Fruit fly (Drosophila melanogaster): Measurements from ENCODE around the gene CG4440.

CG4440 gene

dm6 chr2L:16284306-16285299, 45.1 kb upstream of the CG4440 start (continued):
- TF ChIP-seq CG4854 (GFP tag; optimal IDR thresholded peaks at IDR 0.05) = peak; percentile 36
- TF ChIP-seq CG8089 (GFP tag; optimal IDR thresholded peaks at IDR 0.05) = peak; percentile 13
- TF ChIP-seq CG7839 (tag; optimal IDR thresholded peaks at IDR 0.05) = peak; percentile 59
- no peak for TF ChIP-seq CG6254 (GFP tag; optimal IDR thresholded peaks at IDR 0.05)
- 0 out of 3 replicates have a peak, but pooled peaks have one; percentile 16 for TF ChIP-seq CG7357 (GFP tag; IDR thresholded peaks at IDR 0.05)
- no peak for TF ChIP-seq Ptx1 (GFP tag; IDR thresholded peaks at IDR 0.05)
- TF ChIP-seq CG3995 (GFP tag; optimal IDR thresholded peaks at IDR 0.05) = peak; percentile 5
- peak; percentile 36 for TF ChIP-seq CG15514 (GFP tag; optimal IDR thresholded peaks at IDR 0.05)
- no peak for TF ChIP-seq D19A (tag; optimal IDR thresholded peaks at IDR 0.05)
- TF ChIP-seq dati (GFP tag; IDR thresholded peaks at IDR 0.05) = no peak
- peak; percentile 31 for TF ChIP-seq Dad (GFP tag; optimal IDR thresholded peaks at IDR 0.05)
- peak; percentile 15 for TF ChIP-seq CG9876 (GFP tag; optimal IDR thresholded peaks at IDR 0.05)
- TF ChIP-seq sisA (GFP tag; IDR thresholded peaks at IDR 0.05) = no peak
- TF ChIP-seq Dek (tag; optimal IDR thresholded peaks at IDR 0.05) = peak; percentile 59
- TF ChIP-seq CG30403 (GFP tag; optimal IDR thresholded peaks at IDR 0.05) = peak; percentile 29
- TF ChIP-seq lbe (GFP tag; optimal IDR thresholded peaks at IDR 0.05) = peak; percentile 64
- TF ChIP-seq abd-A (tag; optimal IDR thresholded peaks at IDR 0.05) = peak; percentile 54
- TF ChIP-seq Hmr (GFP tag; optimal IDR thresholded peaks at IDR 0.05) = peak; percentile 74
- peak; percentile 56 for TF ChIP-seq zfh2 (GFP tag; optimal IDR thresholded peaks at IDR 0.05)
- TF ChIP-seq Sry-δ (GFP tag; optimal IDR thresholded peaks at IDR 0.05) = peak; percentile 17
- peak; percentile 0 for TF ChIP-seq CG1647 (GFP tag; optimal IDR thresholded peaks at IDR 0.05)
- TF ChIP-seq odd (GFP tag; optimal IDR thresholded peaks at IDR 0.05) = peak; percentile 56
- TF ChIP-seq nom (GFP tag; optimal IDR thresholded peaks at IDR 0.05) = peak; percentile 84
- peak; percentile 42 for TF ChIP-seq NfI (GFP tag; optimal IDR thresholded peaks at IDR 0.05)
- peak; percentile 3 for TF ChIP-seq CG1792 (GFP tag; optimal IDR thresholded peaks at IDR 0.05)
- TF ChIP-seq CG30431 (GFP tag; optimal IDR thresholded peaks at IDR 0.05) = no peak
- TF ChIP-seq CG18011 (GFP tag; optimal IDR thresholded peaks at IDR 0.05) = peak; percentile 32
- no peak for TF ChIP-seq inv (GFP tag; IDR thresholded peaks at IDR 0.05; ENCODE audit: partially characterized antibody)
- TF ChIP-seq CG12744 (GFP tag; optimal IDR thresholded peaks at IDR 0.05) = peak; percentile 13
- peak; percentile 35 for TF ChIP-seq caup (GFP tag; optimal IDR thresholded peaks at IDR 0.05; ENCODE audit: severe bottlenecking)
- TF ChIP-seq CG13424 (tag; optimal IDR thresholded peaks at IDR 0.05) = peak; percentile 29
- no peak for TF ChIP-seq CG17568 (GFP tag; optimal IDR thresholded peaks at IDR 0.05)
- peak; percentile 36 for TF ChIP-seq Xbp1 (GFP tag; optimal IDR thresholded peaks at IDR 0.05)
- TF ChIP-seq CG11456 (GFP tag; IDR thresholded peaks at IDR 0.05) = no peak
- no peak for TF ChIP-seq psq (GFP tag; optimal IDR thresholded peaks at IDR 0.05)
- peak; percentile 61 for TF ChIP-seq CG13775 (GFP tag; optimal IDR thresholded peaks at IDR 0.05)
- TF ChIP-seq onecut (GFP tag; IDR thresholded peaks at IDR 0.05) = peak; percentile 42
- peak in 1 of 2 experiments; percentile 85 for TF ChIP-seq eve (GFP tag; optimal IDR thresholded peaks at IDR 0.05)
- no peak for TF ChIP-seq chn (GFP tag; optimal IDR thresholded peaks at IDR 0.05)
- TF ChIP-seq tx (GFP tag; optimal IDR thresholded peaks at IDR 0.05) = peak; percentile 31
- TF ChIP-seq exex (tag; optimal IDR thresholded peaks at IDR 0.05) = peak; percentile 51
- TF ChIP-seq CoRest (tag; optimal IDR thresholded peaks at IDR 0.05) = peak; percentile 46
- TF ChIP-seq fd64A (GFP tag; optimal IDR thresholded peaks at IDR 0.05) = peak; percentile 73
- peak; percentile 47 for TF ChIP-seq disco-r (GFP tag; optimal IDR thresholded peaks at IDR 0.05)
- no peak for TF ChIP-seq run (tag; optimal IDR thresholded peaks at IDR 0.05)
- peak; percentile 13 for TF ChIP-seq CG7556 (GFP tag; optimal IDR thresholded peaks at IDR 0.05)
- peak; percentile 78 for TF ChIP-seq CG3163 (GFP tag; optimal IDR thresholded peaks at IDR 0.05)
- TF ChIP-seq nau (GFP tag; optimal IDR thresholded peaks at IDR 0.05) = peak; percentile 51
